Worm (Caenorhabditis elegans) whole organism, L3 larva: ENCODE data around the gene Y69H2.15.

ENCODE experiments used
- R02D3.7 ChIP-seq: fragments of 150-350 bp; optimal IDR thresholded peaks from 2 replicates; lab custom pipeline; 2014; ENCODE audit warnings: missing biosample characterization, missing genetic modification characterization
- elt-2 ChIP-seq: sonication (generic microtip); optimal IDR thresholded peaks from 2 replicates; lab custom pipeline; 2016; ENCODE audit warnings: missing genetic modification reagents, mild to moderate bottlenecking, missing genetic modification characterization, missing compliant biosample characterization
- pha-4 ChIP-seq: fragments of 150-350 bp; optimal IDR thresholded peaks from 2 replicates; lab custom pipeline; 2014; ENCODE audit warnings: missing biosample characterization, missing genetic modification reagents, missing genetic modification characterization
- ztf-11 ChIP-seq: fragments of 150-350 bp; optimal IDR thresholded peaks from 2 replicates; lab custom pipeline; 2014; ENCODE audit warnings: missing biosample characterization, missing genetic modification characterization

DNA sequence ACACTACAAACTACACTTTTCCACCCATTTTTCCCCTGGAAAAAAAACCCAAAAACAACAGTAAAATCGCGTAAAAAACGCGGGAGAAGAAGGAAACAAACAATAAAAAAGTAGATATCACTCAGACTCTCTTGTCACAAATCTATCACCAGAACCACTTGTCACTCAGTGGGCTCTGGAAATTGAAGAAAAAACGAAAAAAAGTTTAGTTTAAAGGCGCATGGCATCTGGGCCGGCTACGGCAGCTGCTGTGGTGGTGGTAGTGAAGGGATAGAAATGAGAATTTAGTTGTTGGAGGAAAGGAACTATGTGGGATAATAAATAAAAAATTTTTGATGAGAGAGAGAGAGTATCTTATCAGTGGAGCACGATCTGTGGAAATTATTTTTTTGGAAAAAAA, 781 bp upstream of the Y69H2.15 start:
- TF ChIP-seq R02D3.7 (tag; lab: Kevin White, UChicago), result no peak
- TF ChIP-seq ztf-11 (tag; lab: Kevin White, UChicago), result no peak
- TF ChIP-seq pha-4 (tag; lab: Kevin White, UChicago), result no peak
- TF ChIP-seq elt-2 (tag; lab: Kevin White, UChicago), result no peak
